Worm (Caenorhabditis elegans): ENCODE results near the gene his-37.

- no peak for TF ChIP-seq lsy-2 (tag; optimal IDR thresholded peaks at IDR 0.05)
- TF ChIP-seq elt-3 (tag; optimal IDR thresholded peaks at IDR 0.05): no peak
- no peak for TF ChIP-seq snpc-4 (tag; optimal IDR thresholded peaks at IDR 0.05)
- no peak for TF ChIP-seq mep-1 (tag; optimal IDR thresholded peaks at IDR 0.05)
- TF ChIP-seq sptf-1 (tag; optimal IDR thresholded peaks at IDR 0.05): no peak
- no peak for TF ChIP-seq nhr-76 (tag; optimal IDR thresholded peaks at IDR 0.05)
- TF ChIP-seq unc-62 (GFP tag; optimal IDR thresholded peaks at IDR 0.05): no peak
- TF ChIP-seq cnd-1 (tag; optimal IDR thresholded peaks at IDR 0.05): no peak
- no peak for TF ChIP-seq nhr-237 (tag; optimal IDR thresholded peaks at IDR 0.05)
- no peak for TF ChIP-seq nhr-12 (tag; optimal IDR thresholded peaks at IDR 0.05)
- no peak for TF ChIP-seq hlh-1 (tag; optimal IDR thresholded peaks at IDR 0.05)
- no peak for TF ChIP-seq nhr-28 (tag; optimal IDR thresholded peaks at IDR 0.05)
These were observed 24.8 kb downstream of the his-37 start for ce11 chrV:9571673-9572072.
